2 fruit fly cellular contexts compared by ENCODE assay signal in genomic region chrX:5752838-5753237, dm6.
TF ChIP-seq lines count a peak whose summit lies in the region.

No protein-coding gene starts in this region.

- TF ChIP-seq CTCF in whole organism, embryonic (GFP tag; optimal IDR thresholded peaks at IDR 0.05; lab: Kevin White, UChicago) = no peak

TF ChIP-seq in whole organism, embryonic, 481 proteins besides CTCF, POLR2A, EP300 and RAD21:
- TF ChIP-seq Dfd (GFP tag; optimal IDR thresholded peaks at IDR 0.05; lab: Kevin White, UChicago) (peak in 1 of 2 experiments; percentile 39), CG15269 (tag; optimal IDR thresholded peaks at IDR 0.05; lab: Kevin White, UChicago) (no peak), Med (GFP tag; lab: Kevin White, UChicago) (peak; percentile 14), CG17328 (GFP tag; IDR thresholded peaks at IDR 0.05; lab: Robert Waterston, UW) (no peak)

TF ChIP-seq in whole organism, wandering third instar larva, 38 proteins besides CTCF, POLR2A, EP300 and RAD21:
- TF ChIP-seq Dfd (GFP tag; optimal IDR thresholded peaks at IDR 0.05; lab: Kevin White, UChicago) = peak; percentile 96
- TF ChIP-seq brk (GFP tag; optimal IDR thresholded peaks at IDR 0.05; lab: Kevin White, UChicago) = no peak
